Worm (Caenorhabditis elegans): Measurements from ENCODE around the gene flad-1.

flad-1 gene

DNA sequence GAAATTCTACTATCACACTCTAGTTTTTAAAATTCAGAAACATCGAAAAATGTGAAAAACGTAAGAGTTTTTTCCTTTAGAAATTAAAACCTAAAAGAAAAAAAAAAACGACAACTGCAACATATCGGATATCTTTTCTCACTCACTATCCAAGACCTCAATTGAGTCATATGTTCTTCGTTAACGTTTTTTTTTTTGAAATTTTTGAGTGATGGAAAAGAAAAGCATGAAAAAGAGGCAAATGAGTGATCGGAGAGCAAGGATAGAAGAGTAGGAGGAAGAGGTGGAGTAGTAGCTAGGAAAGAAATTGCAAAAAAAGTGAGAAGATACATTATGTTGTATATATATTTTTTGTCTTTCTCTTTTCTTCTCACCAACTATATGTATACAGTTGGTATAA, 45.6 kb downstream of the flad-1 start:
- TF ChIP-seq sea-1 (GFP tag; conservative IDR thresholded peaks at IDR 0.05) (no peak), tbx-37 (GFP tag; conservative IDR thresholded peaks at IDR 0.05) (no peak), hnd-1 (tag; optimal IDR thresholded peaks at IDR 0.05) (no peak), B0310.2 (tag; optimal IDR thresholded peaks at IDR 0.05) (no peak), F13C5.2 (tag; optimal IDR thresholded peaks at IDR 0.05) (no peak), aly-1 (tag; optimal IDR thresholded peaks at IDR 0.05) (no peak), ama-1 (optimal IDR thresholded peaks at IDR 0.05) (no peak), hmg-4 (GFP tag; optimal IDR thresholded peaks at IDR 0.05) (no peak), pes-1 (GFP tag; IDR thresholded peaks at IDR 0.05) (no peak), flt-1 (GFP tag; IDR thresholded peaks at IDR 0.05) (no peak), scrt-1 (GFP tag; IDR thresholded peaks at IDR 0.05) (no peak), ceh-13 (GFP tag; optimal IDR thresholded peaks at IDR 0.05) (no peak), tbx-11 (GFP tag; IDR thresholded peaks at IDR 0.05) (no peak), tra-4 (tag; optimal IDR thresholded peaks at IDR 0.05) (no peak), ceh-36 (tag; optimal IDR thresholded peaks at IDR 0.05) (no peak), hmbx-1 (tag; optimal IDR thresholded peaks at IDR 0.05) (no peak), ets-7 (tag; optimal IDR thresholded peaks at IDR 0.05) (no peak)

ce11 chrII:9990812-9991211, 46.9 kb downstream of the flad-1 start, which contains the start of gene lec-3:
TSS of gene lec-3 (plus strand) at chrII:9991112.
- TF ChIP-seq ets-7 (tag; optimal IDR thresholded peaks at IDR 0.05) (no peak), flt-1 (GFP tag; IDR thresholded peaks at IDR 0.05) (no peak), tra-4 (tag; optimal IDR thresholded peaks at IDR 0.05) (no peak)

- TF ChIP-seq scrt-1 (GFP tag; IDR thresholded peaks at IDR 0.05): no peak
- no peak for TF ChIP-seq flt-1 (GFP tag; IDR thresholded peaks at IDR 0.05)
- TF ChIP-seq sea-1 (GFP tag; conservative IDR thresholded peaks at IDR 0.05): no peak
- no peak for TF ChIP-seq F13C5.2 (tag; optimal IDR thresholded peaks at IDR 0.05)
- TF ChIP-seq ama-1 (optimal IDR thresholded peaks at IDR 0.05): no peak
- TF ChIP-seq tbx-37 (GFP tag; conservative IDR thresholded peaks at IDR 0.05): no peak
- no peak for TF ChIP-seq hnd-1 (tag; optimal IDR thresholded peaks at IDR 0.05)
- TF ChIP-seq tbx-11 (GFP tag; IDR thresholded peaks at IDR 0.05): no peak
- TF ChIP-seq aly-1 (tag; optimal IDR thresholded peaks at IDR 0.05): no peak
- no peak for TF ChIP-seq ceh-13 (GFP tag; optimal IDR thresholded peaks at IDR 0.05)
- TF ChIP-seq pes-1 (GFP tag; IDR thresholded peaks at IDR 0.05): no peak
Observed at ce11 chrII:9992474-9992873, 48.5 kb downstream of the flad-1 start.

- TF ChIP-seq ceh-13 (GFP tag; optimal IDR thresholded peaks at IDR 0.05) (no peak), hmg-4 (GFP tag; optimal IDR thresholded peaks at IDR 0.05) (no peak), B0310.2 (tag; optimal IDR thresholded peaks at IDR 0.05) (no peak), sea-1 (GFP tag; conservative IDR thresholded peaks at IDR 0.05) (no peak), flt-1 (GFP tag; IDR thresholded peaks at IDR 0.05) (no peak), aly-1 (tag; optimal IDR thresholded peaks at IDR 0.05) (no peak), F13C5.2 (tag; optimal IDR thresholded peaks at IDR 0.05) (no peak), scrt-1 (GFP tag; IDR thresholded peaks at IDR 0.05) (no peak), hnd-1 (tag; optimal IDR thresholded peaks at IDR 0.05) (no peak), ceh-36 (tag; optimal IDR thresholded peaks at IDR 0.05) (no peak), tbx-11 (GFP tag; IDR thresholded peaks at IDR 0.05) (no peak), tbx-37 (GFP tag; conservative IDR thresholded peaks at IDR 0.05) (no peak), ets-7 (tag; optimal IDR thresholded peaks at IDR 0.05) (no peak), pes-1 (GFP tag; IDR thresholded peaks at IDR 0.05) (no peak)
Observed at ce11 chrII:9994679-9995078, 50.7 kb downstream of the flad-1 start.
